Fruit fly (Drosophila melanogaster) whole organism, embryonic: Measurements from ENCODE around the gene Cyp4d21.
A peak's percentile ranks its signal among the peaks of the same experiment; 100 is the strongest.

Experiments used
- Bdp1 ChIP-seq: fragments of 200-800 bp; sonication (Bioruptor generic); optimal IDR thresholded peaks from 3 replicates; lab custom pipeline; 2016; ENCODE audit warnings: missing biosample characterization, missing genetic modification characterization
- CG10147 ChIP-seq: fragments of 200-800 bp; sonication (Bioruptor generic); optimal IDR thresholded peaks from 2 replicates; lab custom pipeline; 2019; ENCODE audit warnings: missing biosample characterization, mild to moderate bottlenecking, missing genetic modification characterization, moderate library complexity
- CG10267 ChIP-seq: fragments of 200-800 bp; sonication (Bioruptor generic); optimal IDR thresholded peaks from 2 replicates; lab custom pipeline; 2018; ENCODE audit warnings: missing biosample characterization, mild to moderate bottlenecking, missing genetic modification characterization, moderate library complexity
- CG10274 ChIP-seq: fragments of 200-800 bp; sonication (Bioruptor generic); optimal IDR thresholded peaks from 3 replicates; lab custom pipeline; 2017; ENCODE audit warnings: missing biosample characterization, mild to moderate bottlenecking, missing genetic modification characterization
- CG10565 ChIP-seq: fragments of 200-800 bp; sonication (Bioruptor generic); optimal IDR thresholded peaks from 3 replicates; lab custom pipeline; 2016; ENCODE audit warnings: missing biosample characterization, mild to moderate bottlenecking, missing genetic modification characterization
- CG10979 ChIP-seq: fragments of 200-800 bp; sonication (Bioruptor generic); optimal IDR thresholded peaks from 2 replicates; lab custom pipeline; 2018; ENCODE audit warnings: missing biosample characterization, mild to moderate bottlenecking, missing genetic modification characterization, moderate library complexity
- CG12219 ChIP-seq: fragments of 200-800 bp; sonication (Bioruptor generic); optimal IDR thresholded peaks from 3 replicates; lab custom pipeline; 2018; ENCODE audit warnings: missing biosample characterization, mild to moderate bottlenecking, missing genetic modification characterization
- CG13123 ChIP-seq: fragments of 200-800 bp; sonication (Bioruptor generic); optimal IDR thresholded peaks from 2 replicates; lab custom pipeline; 2016; ENCODE audit warnings: missing biosample characterization, missing genetic modification characterization
- CG13296 ChIP-seq: fragments of 200-800 bp; sonication (Bioruptor generic); optimal IDR thresholded peaks from 3 replicates; lab custom pipeline; 2018; ENCODE audit warnings: missing biosample characterization, mild to moderate bottlenecking, missing genetic modification characterization
- CG1603 ChIP-seq: fragments of 200-800 bp; sonication (Bioruptor generic); optimal IDR thresholded peaks from 2 replicates; lab custom pipeline; 2019; ENCODE audit warnings: missing biosample characterization, mild to moderate bottlenecking, missing genetic modification characterization, moderate library complexity
- CG1647 ChIP-seq: fragments of 200-800 bp; sonication (Bioruptor generic); optimal IDR thresholded peaks from 3 replicates; lab custom pipeline; 2016; ENCODE audit warnings: missing biosample characterization, missing genetic modification characterization
- CG17186 ChIP-seq: fragments of 200-800 bp; sonication (Bioruptor generic); optimal IDR thresholded peaks from 3 replicates; lab custom pipeline; 2017; ENCODE audit warnings: missing biosample characterization, missing genetic modification reagents, missing genetic modification characterization
- CG18619 ChIP-seq: fragments of 200-800 bp; sonication (Bioruptor generic); optimal IDR thresholded peaks from 3 replicates; lab custom pipeline; 2017; ENCODE audit warnings: missing biosample characterization, mild to moderate bottlenecking, missing genetic modification characterization
- CG2202 ChIP-seq: fragments of 200-800 bp; sonication (Bioruptor generic); optimal IDR thresholded peaks from 2 replicates; lab custom pipeline; 2018; ENCODE audit warnings: missing biosample characterization, mild to moderate bottlenecking, missing genetic modification characterization
- CG4617 ChIP-seq: fragments of 200-800 bp; sonication (Bioruptor generic); optimal IDR thresholded peaks from 3 replicates; lab custom pipeline; 2016; ENCODE audit warnings: missing biosample characterization, missing genetic modification characterization, borderline replicate concordance
- CG7928 ChIP-seq: fragments of 200-800 bp; sonication (Bioruptor generic); optimal IDR thresholded peaks from 2 replicates; lab custom pipeline; 2017; ENCODE audit warnings: missing biosample characterization, mild to moderate bottlenecking, missing genetic modification characterization
- CG8281 ChIP-seq: fragments of 200-800 bp; sonication (Bioruptor generic); optimal IDR thresholded peaks from 2 replicates; lab custom pipeline; 2018; ENCODE audit warnings: missing biosample characterization, mild to moderate bottlenecking, missing genetic modification characterization, moderate library complexity
- CG8765 ChIP-seq: fragments of 200-800 bp; sonication (Bioruptor generic); IDR thresholded peaks from 2 replicates; pipeline ENCODE4 v1.3.6; 2022; ENCODE audit warnings: missing biosample characterization, missing genetic modification characterization
- CG8924 ChIP-seq: fragments of 200-800 bp; optimal IDR thresholded peaks from 3 replicates; lab custom pipeline; 2019; ENCODE audit warnings: missing biosample characterization, mild to moderate bottlenecking, missing genetic modification characterization, moderate library complexity
- Dll ChIP-seq: fragments of 200-800 bp; sonication (Bioruptor generic); IDR thresholded peaks from 4 replicates; pipeline ENCODE4 v1.3.6; 2022; ENCODE audit warnings: missing biosample characterization, missing genetic modification characterization; ENCODE audit not compliant: partially characterized antibody
- Gug ChIP-seq: fragments of 200-800 bp; sonication (Bioruptor generic); IDR thresholded peaks from 4 replicates; pipeline ENCODE4 v1.3.6; 2022; ENCODE audit warnings: missing biosample characterization, missing genetic modification characterization
- Meics ChIP-seq: fragments of 200-800 bp; sonication (Bioruptor generic); optimal IDR thresholded peaks from 2 replicates; lab custom pipeline; 2017; ENCODE audit warnings: missing biosample characterization, mild to moderate bottlenecking, missing genetic modification characterization
- Nf-YA ChIP-seq: fragments of 200-800 bp; sonication (Bioruptor generic); IDR thresholded peaks from 2 replicates; pipeline ENCODE4 v1.3.6; 2022; ENCODE audit warnings: missing biosample characterization, missing genetic modification characterization
- NfI ChIP-seq: fragments of 200-800 bp; sonication (Bioruptor generic); optimal IDR thresholded peaks from 3 replicates; lab custom pipeline; 2018; ENCODE audit warnings: missing biosample characterization, mild to moderate bottlenecking, missing genetic modification characterization, moderate library complexity
- Oli ChIP-seq: fragments of 200-800 bp; sonication (Bioruptor generic); optimal IDR thresholded peaks from 2 replicates; lab custom pipeline; 2018; ENCODE audit warnings: missing biosample characterization, mild to moderate bottlenecking, missing genetic modification characterization, moderate library complexity
- Pdp1 ChIP-seq, 2 experiments: fragments of 200-800 bp; sonication (Bioruptor generic); optimal IDR thresholded peaks; 3 replicates each; lab custom pipeline; 2016; ENCODE audit warnings: missing biosample characterization in 2 of 2, missing genetic modification characterization in 2 of 2, mild to moderate bottlenecking in 1 of 2, moderate library complexity in 1 of 2
- Ssrp ChIP-seq: fragments of 200-800 bp; sonication (Bioruptor generic); optimal IDR thresholded peaks from 2 replicates; lab custom pipeline; 2018; ENCODE audit warnings: missing biosample characterization, mild to moderate bottlenecking, missing genetic modification characterization, moderate library complexity
- Stat92E ChIP-seq, 3 experiments: fragments of >200 bp in 2 of 3; fragments of 200-800 bp in 1 of 3; sonication (Bioruptor generic) in 1 of 3; optimal IDR thresholded peaks; 2 replicates each; lab custom pipeline; 2017 to 2019; ENCODE audit warnings: missing biosample characterization in 3 of 3, missing genetic modification characterization in 3 of 3, mild to moderate bottlenecking in 1 of 3, moderate library complexity in 1 of 3
- YL-1 ChIP-seq: fragments of 200-800 bp; sonication (Bioruptor generic); optimal IDR thresholded peaks from 3 replicates; lab custom pipeline; 2017; ENCODE audit warnings: missing biosample characterization, mild to moderate bottlenecking, missing genetic modification characterization
- br ChIP-seq: fragments of >200 bp; optimal IDR thresholded peaks from 2 replicates; lab custom pipeline; 2017
- ci ChIP-seq: fragments of 200-800 bp; sonication (Bioruptor generic); IDR thresholded peaks from 3 replicates; pipeline ENCODE4 v1.3.6; 2022; ENCODE audit warnings: missing biosample characterization, missing genetic modification characterization
- esg ChIP-seq: fragments of 200-800 bp; sonication (Bioruptor generic); conservative IDR thresholded peaks from 2 replicates; pipeline ENCODE4 v1.3.6; 2022; ENCODE audit warnings: missing biosample characterization, missing genetic modification characterization
- fd64A ChIP-seq: fragments of 200-800 bp; sonication (Bioruptor generic); optimal IDR thresholded peaks from 3 replicates; lab custom pipeline; 2018; ENCODE audit warnings: missing biosample characterization, mild to moderate bottlenecking, missing genetic modification characterization
- fu2 ChIP-seq: fragments of 200-800 bp; sonication (Bioruptor generic); optimal IDR thresholded peaks from 2 replicates; lab custom pipeline; 2016; ENCODE audit warnings: missing biosample characterization, missing genetic modification characterization
- jumu ChIP-seq: fragments of 200-800 bp; sonication (Bioruptor generic); optimal IDR thresholded peaks from 3 replicates; lab custom pipeline; 2016; ENCODE audit warnings: missing biosample characterization, missing genetic modification characterization
- kay ChIP-seq: fragments of 200-800 bp; sonication (Bioruptor generic); optimal IDR thresholded peaks from 2 replicates; lab custom pipeline; 2016; ENCODE audit warnings: missing biosample characterization, missing genetic modification characterization
- klu ChIP-seq: fragments of 200-800 bp; sonication (Bioruptor generic); IDR thresholded peaks from 2 replicates; pipeline ENCODE4 v1.3.6; 2022; ENCODE audit warnings: missing biosample characterization, missing genetic modification characterization
- mirr ChIP-seq: fragments of 200-800 bp; sonication (Bioruptor generic); optimal IDR thresholded peaks from 3 replicates; lab custom pipeline; 2018; ENCODE audit warnings: missing biosample characterization, mild to moderate bottlenecking, missing genetic modification characterization
- pfk ChIP-seq: fragments of 200-800 bp; sonication (Bioruptor generic); optimal IDR thresholded peaks from 2 replicates; lab custom pipeline; 2018; ENCODE audit warnings: missing biosample characterization, mild to moderate bottlenecking, missing genetic modification characterization, moderate library complexity
- pho ChIP-seq: fragments of 200-800 bp; sonication (Bioruptor generic); optimal IDR thresholded peaks from 2 replicates; lab custom pipeline; 2016; ENCODE audit warnings: missing biosample characterization, missing genetic modification characterization
- run ChIP-seq: fragments of 200-800 bp; sonication (Bioruptor generic); optimal IDR thresholded peaks from 3 replicates; lab custom pipeline; 2018; ENCODE audit warnings: missing biosample characterization, mild to moderate bottlenecking, missing genetic modification characterization
- salm ChIP-seq: fragments of 200-800 bp; sonication (Bioruptor generic); optimal IDR thresholded peaks from 2 replicates; lab custom pipeline; 2018; ENCODE audit warnings: missing biosample characterization, mild to moderate bottlenecking, missing genetic modification characterization
- sc ChIP-seq, 3 experiments: fragments of >200 bp in 2 of 3; fragments of 200-800 bp in 1 of 3; sonication (Bioruptor generic) in 1 of 3; optimal IDR thresholded peaks; 2 replicates in 2 of 3; 3 replicates in 1 of 3; lab custom pipeline; 2017; ENCODE audit warnings: mild to moderate bottlenecking in 1 of 3, missing biosample characterization in 1 of 3, missing genetic modification characterization in 1 of 3, missing genetic modification reagents in 1 of 3
- slp2 ChIP-seq: fragments of 200-800 bp; sonication (Bioruptor generic); optimal IDR thresholded peaks from 2 replicates; lab custom pipeline; 2016; ENCODE audit warnings: missing biosample characterization, missing genetic modification characterization
- tup ChIP-seq: fragments of 200-800 bp; sonication (Bioruptor generic); optimal IDR thresholded peaks from 2 replicates; lab custom pipeline; 2016; ENCODE audit warnings: missing biosample characterization, mild to moderate bottlenecking, missing genetic modification characterization, moderate library complexity
- unpg ChIP-seq: fragments of 200-800 bp; sonication (Bioruptor generic); optimal IDR thresholded peaks from 3 replicates; lab custom pipeline; 2018; ENCODE audit warnings: missing biosample characterization, mild to moderate bottlenecking, missing genetic modification characterization, moderate library complexity
- vnd ChIP-seq: fragments of 200-800 bp; sonication (Bioruptor generic); IDR thresholded peaks from 3 replicates; pipeline ENCODE4 v1.3.6; 2022; ENCODE audit warnings: missing biosample characterization, missing genetic modification characterization; ENCODE audit not compliant: partially characterized antibody
- yki ChIP-seq: fragments of >200 bp; optimal IDR thresholded peaks from 3 replicates; lab custom pipeline; 2018
- zfh1 ChIP-seq: fragments of 200-800 bp; sonication (Bioruptor generic); IDR thresholded peaks from 3 replicates; pipeline ENCODE4 v1.3.6; 2022; ENCODE audit warnings: missing biosample characterization, missing genetic modification characterization

The Cyp4d21 gene

DNA sequence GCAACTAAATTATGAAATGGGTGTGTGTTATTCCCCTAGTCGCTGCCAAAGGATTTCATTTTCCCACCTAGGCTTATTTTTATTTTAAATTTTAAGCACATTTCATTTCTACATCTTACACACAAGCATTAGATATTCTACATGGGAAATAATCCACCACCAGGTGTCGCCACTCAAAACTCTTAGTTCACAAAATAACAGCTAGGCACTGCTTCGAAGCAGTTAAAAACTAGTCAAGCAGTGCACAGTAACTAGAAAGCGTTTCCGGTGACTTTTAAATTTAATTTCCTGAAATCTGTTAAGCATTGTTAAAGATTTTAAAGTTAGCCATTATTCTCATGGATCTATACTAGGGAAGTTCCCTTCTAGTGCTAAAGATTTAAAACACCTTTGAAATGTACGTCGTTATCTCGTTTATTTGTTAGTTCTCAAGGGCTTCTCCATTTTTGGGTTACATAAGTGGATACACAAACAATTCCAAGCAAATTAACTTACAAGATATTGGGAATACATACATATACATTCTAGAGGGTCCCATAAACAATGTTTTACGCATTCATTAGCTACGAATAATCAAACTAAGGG lies 36.3 kb downstream of the Cyp4d21 start (continued):
- TF ChIP-seq pfk, result no peak
- no peak for TF ChIP-seq CG10267
- TF ChIP-seq Ssrp (tag; lab: Kevin White, UChicago), result no peak
- peak; percentile 86 for TF ChIP-seq CG4617
- TF ChIP-seq slp2 (GFP tag; lab: Kevin White, UChicago), result peak; percentile 93
- TF ChIP-seq sc (optimal IDR thresholded peaks at IDR 0.05; lab: Kevin White, UChicago), result no peak
- TF ChIP-seq sc (GFP tag; optimal IDR thresholded peaks at IDR 0.05; lab: Kevin White, UChicago), result peak; percentile 81
- TF ChIP-seq CG10147 (GFP tag; lab: Kevin White, UChicago), result no peak
- peak; percentile 22 for TF ChIP-seq CG13123 (GFP tag; lab: Kevin White, UChicago)
- no peak for TF ChIP-seq CG7928 (GFP tag; lab: Kevin White, UChicago)
- peak; percentile 89 for TF ChIP-seq zfh1 (GFP tag; lab: Robert Waterston, UW)
- peak; percentile 61 for TF ChIP-seq pho
- no peak for TF ChIP-seq CG1647
- TF ChIP-seq Dll (GFP tag; lab: Robert Waterston, UW), result no peak
- TF ChIP-seq CG8924, result no peak
- TF ChIP-seq ci (GFP tag; lab: Robert Waterston, UW), result peak; percentile 97
- no peak for TF ChIP-seq salm (tag; lab: Kevin White, UChicago)
- peak; percentile 62; the same call in 1 of the 2 replicates for TF ChIP-seq CG8765 (GFP tag; lab: Robert Waterston, UW)
- TF ChIP-seq Bdp1 (GFP tag; lab: Kevin White, UChicago), result peak; percentile 85
- TF ChIP-seq klu, result peak; percentile 58; the same call in 1 of the 2 replicates
- peak; percentile 2 for TF ChIP-seq Meics
- TF ChIP-seq Pdp1 (GFP tag; optimal IDR thresholded peaks at IDR 0.05; lab: Kevin White, UChicago), result peak; percentile 37 to 56
- peak; percentile 45 for TF ChIP-seq yki (lab: Kevin White, UChicago)
- TF ChIP-seq YL-1 (GFP tag; lab: Kevin White, UChicago), result no peak
- no peak for TF ChIP-seq kay (GFP tag; lab: Kevin White, UChicago)
- TF ChIP-seq jumu (GFP tag; lab: Kevin White, UChicago), result peak; percentile 89
- no peak for TF ChIP-seq unpg (GFP tag; lab: Kevin White, UChicago)
- peak; percentile 58 for TF ChIP-seq Oli (tag; lab: Kevin White, UChicago)
- TF ChIP-seq fd64A (GFP tag; lab: Kevin White, UChicago), result no peak
- no peak for TF ChIP-seq tup
- TF ChIP-seq br (lab: Kevin White, UChicago), result no peak
- TF ChIP-seq Gug (GFP tag; lab: Robert Waterston, UW), result peak; percentile 88
- TF ChIP-seq mirr, result no peak
- TF ChIP-seq Stat92E (GFP tag; optimal IDR thresholded peaks at IDR 0.05; lab: Kevin White, UChicago), result no peak
- no peak for TF ChIP-seq CG13296 (GFP tag; lab: Kevin White, UChicago)
- TF ChIP-seq vnd, result no peak
- peak; percentile 94 for TF ChIP-seq fu2
- TF ChIP-seq CG8281 (tag; lab: Kevin White, UChicago), result no peak
- peak; percentile 92 for TF ChIP-seq CG1603 (tag; lab: Kevin White, UChicago)
- peak; percentile 34 for TF ChIP-seq run (tag; lab: Kevin White, UChicago)
- no peak for TF ChIP-seq CG10979
- peak; percentile 69 for TF ChIP-seq CG12219 (GFP tag; lab: Kevin White, UChicago)
- TF ChIP-seq CG10274, result no peak
- no peak for TF ChIP-seq CG17186 (GFP tag; lab: Kevin White, UChicago)
- peak; percentile 58 for TF ChIP-seq NfI (GFP tag; lab: Kevin White, UChicago)
- TF ChIP-seq esg (GFP tag; lab: Robert Waterston, UW), result peak; percentile 69
- TF ChIP-seq CG2202 (tag; lab: Kevin White, UChicago), result peak; percentile 59
- TF ChIP-seq CG10565 (GFP tag; lab: Kevin White, UChicago), result no peak
- TF ChIP-seq Nf-YA (GFP tag; lab: Robert Waterston, UW), result no peak; the same call in 1 of the 2 replicates
- peak; percentile 69 for TF ChIP-seq CG18619 (GFP tag; lab: Kevin White, UChicago)
